Worm (Caenorhabditis elegans): Measurements from ENCODE around the gene hot-2.

The hot-2 gene

ce11 chrV:19177070-19177469 lies 2.5 kb downstream of the hot-2 start:
- no peak for TF ChIP-seq Y67H2A.10 (GFP tag; conservative IDR thresholded peaks at IDR 0.05)
- TF ChIP-seq nfya-2 (GFP tag; IDR thresholded peaks at IDR 0.05): no peak
- TF ChIP-seq hmg-20 (GFP tag; IDR thresholded peaks at IDR 0.05): no peak
- no peak for TF ChIP-seq dox-1 (GFP tag; IDR thresholded peaks at IDR 0.05)
- TF ChIP-seq F55B11.4 (tag; optimal IDR thresholded peaks at IDR 0.05; ENCODE audit: borderline replicate concordance, insufficient read depth): no peak
- no peak for TF ChIP-seq athp-1 (tag; optimal IDR thresholded peaks at IDR 0.05)
- TF ChIP-seq egrh-3 (GFP tag; IDR thresholded peaks at IDR 0.05): no peak
- no peak for TF ChIP-seq lin-35 (GFP tag; optimal IDR thresholded peaks at IDR 0.05)
- TF ChIP-seq him-1 (tag; optimal IDR thresholded peaks at IDR 0.05): no peak
- no peak for TF ChIP-seq nhr-120 (GFP tag; IDR thresholded peaks at IDR 0.05)
- no peak for TF ChIP-seq lin-40 (tag; optimal IDR thresholded peaks at IDR 0.05)
- no peak for TF ChIP-seq sptf-2 (GFP tag; optimal IDR thresholded peaks at IDR 0.05)
- no peak for TF ChIP-seq let-526 (GFP tag; IDR thresholded peaks at IDR 0.05)
- no peak for TF ChIP-seq chd-7 (tag; optimal IDR thresholded peaks at IDR 0.05)
- no peak for TF ChIP-seq lag-1 (GFP tag; IDR thresholded peaks at IDR 0.05)
- TF ChIP-seq ccch-3 (GFP tag; optimal IDR thresholded peaks at IDR 0.05): no peak
- no peak for TF ChIP-seq nhr-90 (tag; optimal IDR thresholded peaks at IDR 0.05)

- TF ChIP-seq F23B12.7 (tag; optimal IDR thresholded peaks at IDR 0.05; ENCODE audit: insufficient read depth): no peak
- no peak for TF ChIP-seq ceh-27 (GFP tag; optimal IDR thresholded peaks at IDR 0.05)
- TF ChIP-seq nfya-1 (tag; optimal IDR thresholded peaks at IDR 0.05; ENCODE audit: borderline replicate concordance, insufficient read depth): no peak
- no peak for TF ChIP-seq sptf-2 (GFP tag; optimal IDR thresholded peaks at IDR 0.05)
- TF ChIP-seq rpc-1 (optimal IDR thresholded peaks at IDR 0.05): peak; percentile 45
- TF ChIP-seq rpc-1 (tag; optimal IDR thresholded peaks at IDR 0.05): peak; percentile 71
- no peak for TF ChIP-seq cebp-2 (GFP tag; IDR thresholded peaks at IDR 0.05)
- TF ChIP-seq F37B4.10 (GFP tag; IDR thresholded peaks at IDR 0.05): no peak
- TF ChIP-seq let-526 (GFP tag; IDR thresholded peaks at IDR 0.05): no peak
- TF ChIP-seq Y53F4B.3 (GFP tag; IDR thresholded peaks at IDR 0.05): no peak
- no peak for TF ChIP-seq hmg-20 (GFP tag; IDR thresholded peaks at IDR 0.05)
- peak; percentile 49 for TF ChIP-seq B0261.1 (tag; optimal IDR thresholded peaks at IDR 0.05)
- TF ChIP-seq ztf-18 (tag; optimal IDR thresholded peaks at IDR 0.05): peak; percentile 7
- no peak for TF ChIP-seq athp-1 (tag; optimal IDR thresholded peaks at IDR 0.05)
- no peak for TF ChIP-seq dpl-1 (GFP tag; optimal IDR thresholded peaks at IDR 0.05)
- no peak for TF ChIP-seq pha-4 (tag; optimal IDR thresholded peaks at IDR 0.05)
- no peak for TF ChIP-seq F55B11.4 (tag; optimal IDR thresholded peaks at IDR 0.05; ENCODE audit: borderline replicate concordance, insufficient read depth)
- TF ChIP-seq zim-3 (tag; optimal IDR thresholded peaks at IDR 0.05): no peak
- TF ChIP-seq tbp1 (GFP tag; optimal IDR thresholded peaks at IDR 0.05): peak; percentile 77
- no peak for TF ChIP-seq repo-1 (tag; optimal IDR thresholded peaks at IDR 0.05)
- TF ChIP-seq lin-26 (GFP tag; IDR thresholded peaks at IDR 0.05): no peak
- TF ChIP-seq K12H6.12 (tag; optimal IDR thresholded peaks at IDR 0.05): no peak
- TF ChIP-seq egl-44 (GFP tag; IDR thresholded peaks at IDR 0.05): no peak
- TF ChIP-seq rec-8 (tag; optimal IDR thresholded peaks at IDR 0.05): peak in 1 of 2 experiments; percentile 2
Observed at ce11 chrV:19177804-19178203, 3.2 kb downstream of the hot-2 start.

- TF ChIP-seq C06A6.2 (GFP tag; conservative IDR thresholded peaks at IDR 0.05) (no peak), mes-4 (tag; optimal IDR thresholded peaks at IDR 0.05) (no peak), B0019.2 (GFP tag; conservative IDR thresholded peaks at IDR 0.05) (no peak), K12H6.12 (tag; optimal IDR thresholded peaks at IDR 0.05) (no peak), Y95B8A.8 (GFP tag; IDR thresholded peaks at IDR 0.05) (no peak), F23B12.7 (tag; optimal IDR thresholded peaks at IDR 0.05; ENCODE audit: insufficient read depth) (no peak), lin-54 (GFP tag; optimal IDR thresholded peaks at IDR 0.05) (no peak), nfya-1 (tag; optimal IDR thresholded peaks at IDR 0.05; ENCODE audit: borderline replicate concordance, insufficient read depth) (no peak)
Observed at ce11 chrV:19178896-19179295, 4.3 kb downstream of the hot-2 start.
